Worm (Caenorhabditis elegans) whole organism, young adult: ENCODE measurements around the gene C24A3.9.
A peak's percentile ranks its signal among the peaks of the same experiment; 100 is the strongest.

Experiments used
- B0336.3 ChIP-seq: fragments of 200-800 bp; sonication (Bioruptor generic); IDR thresholded peaks from 2 replicates; pipeline ENCODE4 v1.3.6; 2022; ENCODE audit warnings: missing genetic modification characterization, missing compliant biosample characterization
- C17E4.6 ChIP-seq: fragments of 200-800 bp; sonication (Bioruptor generic); IDR thresholded peaks from 2 replicates; pipeline ENCODE4 v1.3.6; 2022; ENCODE audit warnings: missing genetic modification reagents, missing genetic modification characterization, missing compliant biosample characterization
- F22D6.2 ChIP-seq: sonication (generic microtip); optimal IDR thresholded peaks from 2 replicates; lab custom pipeline; 2016; ENCODE audit warnings: mild to moderate bottlenecking, missing genetic modification characterization, missing compliant biosample characterization
- F33H1.4 ChIP-seq: fragments of 200-800 bp; sonication (Bioruptor generic); IDR thresholded peaks from 2 replicates; pipeline ENCODE4 v1.3.6; 2022; ENCODE audit warnings: missing genetic modification reagents, missing genetic modification characterization, missing compliant biosample characterization
- F37B4.10 ChIP-seq: fragments of 200-800 bp; sonication (Bioruptor generic); IDR thresholded peaks from 2 replicates; pipeline ENCODE4 v1.3.6; 2022; ENCODE audit warnings: missing genetic modification characterization, missing compliant biosample characterization
- F57C9.4 ChIP-seq: sonication (generic microtip); optimal IDR thresholded peaks from 2 replicates; lab custom pipeline; 2017; ENCODE audit warnings: mild to moderate bottlenecking, missing genetic modification characterization, missing compliant biosample characterization
- T07F8.4 ChIP-seq: sonication (generic microtip); optimal IDR thresholded peaks from 2 replicates; lab custom pipeline; 2016; ENCODE audit warnings: mild to moderate bottlenecking, missing genetic modification characterization, moderate library complexity, missing compliant biosample characterization
- Y53G8AR.9 ChIP-seq: fragments of 200-800 bp; sonication (Bioruptor generic); conservative IDR thresholded peaks from 2 replicates; pipeline ENCODE4 v1.3.6; 2022; ENCODE audit warnings: missing genetic modification reagents, missing genetic modification characterization, missing compliant biosample characterization
- Y67H2A.10 ChIP-seq: fragments of 200-800 bp; sonication (Bioruptor generic); conservative IDR thresholded peaks from 2 replicates; pipeline ENCODE4 v1.3.6; 2022; ENCODE audit warnings: missing genetic modification reagents, missing genetic modification characterization, missing compliant biosample characterization
- ZK185.1 ChIP-seq: sonication (generic microtip); optimal IDR thresholded peaks from 2 replicates; lab custom pipeline; 2016; ENCODE audit warnings: mild to moderate bottlenecking, missing genetic modification characterization, missing compliant biosample characterization; ENCODE audit not compliant: poor library complexity, severe bottlenecking
- athp-1 ChIP-seq: sonication (generic microtip); optimal IDR thresholded peaks from 2 replicates; lab custom pipeline; 2017; ENCODE audit warnings: mild to moderate bottlenecking, missing genetic modification characterization, missing compliant biosample characterization
- attf-3 ChIP-seq: fragments of 200-800 bp; sonication (Bioruptor generic); conservative IDR thresholded peaks from 2 replicates; pipeline ENCODE4 v1.3.6; 2022; ENCODE audit warnings: missing genetic modification reagents, missing genetic modification characterization, missing compliant biosample characterization
- attf-6 ChIP-seq: fragments of 200-800 bp; sonication (Bioruptor generic); IDR thresholded peaks from 2 replicates; pipeline ENCODE4 v1.3.6; 2022; ENCODE audit warnings: missing genetic modification reagents, missing genetic modification characterization, missing compliant biosample characterization
- bed-2 ChIP-seq: fragments of 200-800 bp; sonication (Bioruptor generic); IDR thresholded peaks from 2 replicates; pipeline ENCODE4 v1.3.6; 2022; ENCODE audit warnings: missing genetic modification reagents, missing genetic modification characterization, missing compliant biosample characterization
- ccch-3 ChIP-seq: fragments of 200-800 bp; sonication (Bioruptor generic); optimal IDR thresholded peaks from 2 replicates; lab custom pipeline; 2018; ENCODE audit warnings: mild to moderate bottlenecking, missing genetic modification characterization, missing compliant biosample characterization
- cebp-1 ChIP-seq, 2 experiments: fragments of 200-800 bp in 1 of 2; sonication (Bioruptor generic) in 1 of 2; sonication (generic microtip) in 1 of 2; IDR thresholded peaks in 1 of 2; optimal IDR thresholded peaks in 1 of 2; 2 replicates each; pipeline versions ENCODE4 v1.3.6 to Lab custom; 2017 to 2022; ENCODE audit warnings: missing compliant biosample characterization in 2 of 2, missing genetic modification characterization in 2 of 2, mild to moderate bottlenecking in 1 of 2, missing genetic modification reagents in 1 of 2, moderate library complexity in 1 of 2
- cebp-2 ChIP-seq: fragments of 200-800 bp; sonication (Bioruptor generic); IDR thresholded peaks from 2 replicates; pipeline ENCODE4 v1.3.6; 2022; ENCODE audit warnings: missing genetic modification characterization, missing compliant biosample characterization
- ceh-40 ChIP-seq: fragments of 200-800 bp; sonication (Bioruptor generic); IDR thresholded peaks from 2 replicates; pipeline ENCODE4 v1.3.6; 2022; ENCODE audit warnings: missing genetic modification characterization, missing compliant biosample characterization
- ceh-79 ChIP-seq: sonication (generic microtip); optimal IDR thresholded peaks from 2 replicates; lab custom pipeline; 2017; ENCODE audit warnings: mild to moderate bottlenecking, missing genetic modification characterization, missing compliant biosample characterization
- ceh-91 ChIP-seq: fragments of 200-800 bp; sonication (Bioruptor generic); IDR thresholded peaks from 2 replicates; pipeline ENCODE4 v1.3.6; 2022; ENCODE audit warnings: missing genetic modification reagents, missing genetic modification characterization, missing compliant biosample characterization
- dpl-1 ChIP-seq: fragments of 150-350 bp; optimal IDR thresholded peaks from 2 replicates; lab custom pipeline; 2014; ENCODE audit warnings: missing biosample characterization, missing genetic modification reagents, missing genetic modification characterization
- him-1 ChIP-seq: sonication (generic microtip); optimal IDR thresholded peaks from 2 replicates; lab custom pipeline; 2016; ENCODE audit warnings: missing genotype, missing genetic modification reagents, missing genetic modification characterization, missing compliant biosample characterization
- hmg-1.2 ChIP-seq: fragments of 200-800 bp; sonication (Bioruptor generic); IDR thresholded peaks from 2 replicates; pipeline ENCODE4 v1.3.6; 2022; ENCODE audit warnings: missing genetic modification reagents, missing genetic modification characterization, missing compliant biosample characterization
- hsf-1 ChIP-seq: fragments of 200-800 bp; sonication (Bioruptor generic); IDR thresholded peaks from 2 replicates; pipeline ENCODE4 v1.3.6; 2022; ENCODE audit warnings: missing genetic modification reagents, missing genetic modification characterization, missing compliant biosample characterization
- madf-10 ChIP-seq: sonication (generic microtip); optimal IDR thresholded peaks from 2 replicates; lab custom pipeline; 2016; ENCODE audit warnings: mild to moderate bottlenecking, missing genetic modification characterization, missing compliant biosample characterization
- mes-4 ChIP-seq: sonication (generic microtip); optimal IDR thresholded peaks from 2 replicates; lab custom pipeline; 2016; ENCODE audit warnings: missing genotype, missing genetic modification characterization, missing compliant biosample characterization
- nfya-1 ChIP-seq: sonication (generic microtip); optimal IDR thresholded peaks from 2 replicates; lab custom pipeline; 2017; ENCODE audit warnings: antibody characterized with exemption, missing compliant biosample characterization, missing genetic modification characterization, borderline replicate concordance; ENCODE audit not compliant: insufficient read depth
- nhr-80 ChIP-seq: sonication (generic microtip); optimal IDR thresholded peaks from 2 replicates; lab custom pipeline; 2016; ENCODE audit warnings: missing genetic modification characterization, missing compliant biosample characterization
- nhr-90 ChIP-seq: sonication (generic microtip); optimal IDR thresholded peaks from 2 replicates; lab custom pipeline; 2016; ENCODE audit warnings: missing genotype, mild to moderate bottlenecking, missing genetic modification characterization, missing compliant biosample characterization
- rcor-1 ChIP-seq: fragments of 200-800 bp; sonication (Bioruptor generic); IDR thresholded peaks from 2 replicates; pipeline ENCODE4 v1.3.6; 2022; ENCODE audit warnings: missing genetic modification reagents, missing genetic modification characterization, missing compliant biosample characterization
- snpc-1.1 ChIP-seq: sonication (generic microtip); optimal IDR thresholded peaks from 2 replicates; lab custom pipeline; 2017; ENCODE audit warnings: missing genetic modification characterization, mild to moderate bottlenecking, missing compliant biosample characterization, antibody characterized with exemption, moderate library complexity, missing genotype, missing genetic modification reagents; ENCODE audit not compliant: insufficient read depth
- ztf-18 ChIP-seq: sonication (generic microtip); optimal IDR thresholded peaks from 2 replicates; lab custom pipeline; 2016; ENCODE audit warnings: missing genotype, mild to moderate bottlenecking, missing genetic modification characterization, missing compliant biosample characterization
- ztf-26 ChIP-seq: sonication (generic microtip); optimal IDR thresholded peaks from 2 replicates; lab custom pipeline; 2017; ENCODE audit warnings: missing genetic modification characterization, missing compliant biosample characterization

C24A3.9 gene

DNA sequence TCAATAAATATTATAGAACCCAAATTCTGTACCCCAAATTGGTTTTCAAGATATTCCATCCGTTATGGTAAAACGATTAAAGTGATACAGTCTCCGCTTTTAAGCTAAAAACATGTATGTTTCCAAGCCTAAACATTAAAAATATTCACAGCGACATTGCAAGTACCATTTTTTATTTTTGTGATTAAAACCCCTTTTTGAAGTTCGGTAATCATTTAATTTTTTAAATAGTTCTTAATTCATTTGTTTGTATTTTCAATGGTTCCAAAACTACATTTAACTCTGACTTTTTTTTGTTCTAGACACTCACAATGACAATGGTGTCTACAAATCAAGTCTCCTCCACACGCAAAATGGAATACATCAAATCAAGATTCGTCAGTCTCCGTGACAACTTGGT lies 5.1 kb upstream of the C24A3.9 start, which contains the start of gene T25B6.4:
Gene T25B6.4 (plus strand): TSS at position 301 of the 400 bp plus-strand sequence.
- TF ChIP-seq mes-4 (tag; lab: Kevin White, UChicago) = no peak
- no peak for TF ChIP-seq ztf-26 (tag; lab: Kevin White, UChicago)
- TF ChIP-seq attf-6 (GFP tag; lab: Robert Waterston, UW) = no peak
- no peak for TF ChIP-seq ccch-3 (GFP tag; lab: Kevin White, UChicago)

DNA sequence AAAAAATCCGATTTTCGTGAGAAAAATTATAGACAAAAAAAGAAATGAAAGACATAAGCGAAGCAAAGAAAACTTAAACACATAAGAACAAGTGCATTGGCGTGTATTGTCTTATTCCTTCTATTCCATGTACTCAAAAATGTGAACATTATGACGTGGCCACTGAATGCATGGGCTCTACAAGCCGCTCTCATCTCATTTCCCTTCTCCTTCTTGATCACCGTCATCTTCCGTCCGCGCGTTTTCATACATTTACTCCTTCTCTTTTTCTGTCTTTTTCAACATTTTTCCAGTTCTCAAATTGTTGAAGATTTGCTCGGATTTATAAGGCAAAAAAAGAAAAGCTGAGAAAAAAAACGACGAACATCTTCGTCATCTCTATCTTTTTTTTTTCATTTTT lies 4.1 kb upstream of the C24A3.9 start:
- no peak for TF ChIP-seq dpl-1
- no peak for TF ChIP-seq Y67H2A.10 (GFP tag; lab: Robert Waterston, UW)
- TF ChIP-seq ceh-40 = no peak
- TF ChIP-seq F37B4.10 (GFP tag; lab: Robert Waterston, UW) = no peak
- no peak for TF ChIP-seq mes-4 (tag; lab: Kevin White, UChicago)
- no peak for TF ChIP-seq T07F8.4 (tag; lab: Kevin White, UChicago)
- TF ChIP-seq C17E4.6 = no peak
- TF ChIP-seq bed-2 (GFP tag; lab: Robert Waterston, UW) = no peak
- TF ChIP-seq ccch-3 (GFP tag; lab: Kevin White, UChicago) = no peak
- no peak for TF ChIP-seq cebp-2 (GFP tag; lab: Robert Waterston, UW)
- TF ChIP-seq him-1 (tag; lab: Kevin White, UChicago) = no peak
- no peak for TF ChIP-seq rcor-1 (GFP tag; lab: Robert Waterston, UW)
- TF ChIP-seq ceh-79 (tag; lab: Kevin White, UChicago) = no peak
- no peak for TF ChIP-seq nhr-80 (tag; lab: Kevin White, UChicago)
- TF ChIP-seq B0336.3 (GFP tag; lab: Robert Waterston, UW) = no peak
- TF ChIP-seq hmg-1.2 (GFP tag; lab: Robert Waterston, UW) = no peak
- no peak for TF ChIP-seq F33H1.4 (GFP tag; lab: Robert Waterston, UW)
- TF ChIP-seq Y53G8AR.9 = no peak

DNA sequence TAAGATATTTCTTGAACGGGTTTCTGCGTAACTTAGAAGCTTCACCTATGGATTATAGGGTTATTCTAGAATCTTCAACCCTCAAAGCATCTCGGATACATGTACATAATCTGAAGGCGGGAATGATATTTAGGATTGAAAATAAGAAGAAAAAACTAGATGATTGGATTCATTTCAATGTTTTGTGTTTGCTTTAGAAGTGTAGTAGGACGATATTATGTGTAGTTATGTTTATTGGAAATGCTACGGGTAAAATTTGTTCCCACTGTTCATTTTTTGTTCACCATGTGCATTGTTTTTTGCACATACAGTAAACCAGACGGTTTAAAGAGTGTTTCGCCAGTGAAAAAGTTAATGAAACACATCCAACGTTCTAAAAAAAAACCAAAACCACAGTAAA lies 1.2 kb upstream of the C24A3.9 start:
- no peak for TF ChIP-seq F22D6.2 (tag; lab: Kevin White, UChicago)

ce11 chrX:9007931-9008330 lies 2.4 kb downstream of the C24A3.9 start:
- TF ChIP-seq hsf-1 (GFP tag; lab: Robert Waterston, UW) = peak; percentile 91
- TF ChIP-seq, all 124 proteins: peak for 1; not testable (repeated sequence) for 123

ce11 chrX:8998809-8999208 lies 11.5 kb downstream of the C24A3.9 start, which contains the start of gene C24A3.1:
TSS of gene C24A3.1 (plus strand) at chrX:8999071.
- TF ChIP-seq ztf-18 (tag; lab: Kevin White, UChicago) = no peak
- no peak for TF ChIP-seq F57C9.4 (tag; lab: Kevin White, UChicago)
- TF ChIP-seq ZK185.1 = no peak
- TF ChIP-seq attf-3 (GFP tag; lab: Robert Waterston, UW) = no peak
- TF ChIP-seq attf-6 (GFP tag; lab: Robert Waterston, UW) = no peak
- TF ChIP-seq madf-10 = no peak

ce11 chrX:8997450-8998075 lies 12.8 kb downstream of the C24A3.9 start, which contains the start of gene C24A3.2:
TSS of gene C24A3.2 (plus strand) at chrX:8997500.
- no peak for TF ChIP-seq cebp-1 (GFP tag; IDR thresholded peaks at IDR 0.05; lab: Robert Waterston, UW)
- TF ChIP-seq cebp-1 (tag; optimal IDR thresholded peaks at IDR 0.05; lab: Kevin White, UChicago) = peak; percentile 61
- TF ChIP-seq snpc-1.1 = no peak
- TF ChIP-seq ceh-91 = no peak
- no peak for TF ChIP-seq nhr-90
- no peak for TF ChIP-seq nfya-1 (tag; lab: Kevin White, UChicago)
- TF ChIP-seq athp-1 (tag; lab: Kevin White, UChicago) = no peak
- TF ChIP-seq, all 124 proteins: peak for 1
